Worm (Caenorhabditis elegans) whole organism, L2 larva: Measurements from ENCODE around the gene ZK1307.2.

Experiments used
- alr-1 ChIP-seq: fragments of 150-350 bp; optimal IDR thresholded peaks from 2 replicates; lab custom pipeline; 2014; ENCODE audit warnings: missing biosample characterization, missing genetic modification characterization
- ama-1 ChIP-seq: fragments of 150-350 bp; optimal IDR thresholded peaks from 2 replicates; lab custom pipeline; 2018; ENCODE audit warnings: inconsistent platforms
- lin-13 ChIP-seq: fragments of 150-350 bp; optimal IDR thresholded peaks from 2 replicates; lab custom pipeline; 2014; ENCODE audit warnings: missing biosample characterization, missing genetic modification reagents, missing genetic modification characterization
- snpc-4 ChIP-seq: fragments of 150-350 bp; optimal IDR thresholded peaks from 2 replicates; lab custom pipeline; 2014; ENCODE audit warnings: missing biosample characterization, missing genetic modification characterization
- unc-55 ChIP-seq: fragments of 150-350 bp; sonication (generic microtip); optimal IDR thresholded peaks from 3 replicates; lab custom pipeline; 2014; ENCODE audit warnings: missing biosample characterization, missing genetic modification reagents, missing genetic modification characterization
- unc-62 ChIP-seq: fragments of 150-350 bp; optimal IDR thresholded peaks from 2 replicates; lab custom pipeline; 2014; ENCODE audit warnings: missing biosample characterization, missing genetic modification reagents, missing genetic modification characterization

DNA sequence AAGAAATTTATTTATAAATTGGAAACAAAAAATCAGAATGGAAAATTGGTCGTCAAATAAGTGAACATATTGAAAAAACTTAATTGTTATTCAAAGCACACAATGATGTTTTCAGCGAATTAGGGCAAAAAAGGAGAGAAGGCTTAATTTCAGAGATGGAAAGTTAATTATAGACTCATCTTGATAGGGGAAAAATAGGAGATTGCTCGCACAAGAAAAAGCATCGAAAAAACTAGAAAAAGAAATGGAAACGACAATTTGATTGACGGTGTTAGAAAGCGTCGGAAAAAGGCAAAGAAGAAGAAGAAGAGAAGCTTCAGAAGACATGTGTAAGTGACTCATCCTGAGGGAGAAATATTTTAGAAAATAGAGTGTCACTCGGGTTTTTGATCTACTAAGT, 42.2 kb upstream of the ZK1307.2 start:
- TF ChIP-seq snpc-4 (tag; lab: Kevin White, UChicago) (no peak), alr-1 (no peak), unc-62 (GFP tag; lab: Kevin White, UChicago) (no peak), unc-55 (GFP tag; lab: Kevin White, UChicago) (no peak), ama-1 (no peak), lin-13 (GFP tag; lab: Kevin White, UChicago) (no peak)
